Worm (Caenorhabditis elegans): ENCODE data around the gene Y61A9LA.1.

- no peak for TF ChIP-seq elt-2 (tag; optimal IDR thresholded peaks at IDR 0.05)
- TF ChIP-seq zip-4 (GFP tag; optimal IDR thresholded peaks at IDR 0.05), result no peak
- TF ChIP-seq ama-1 (optimal IDR thresholded peaks at IDR 0.05), result no peak
- no peak for TF ChIP-seq efl-1 (optimal IDR thresholded peaks at IDR 0.05)
- TF ChIP-seq efl-1 (GFP tag; optimal IDR thresholded peaks at IDR 0.05 in 1 of 2), result peak in 1 of 2 experiments; percentile 57
- TF ChIP-seq mep-1 (tag; optimal IDR thresholded peaks at IDR 0.05), result no peak
- TF ChIP-seq ceh-88 (GFP tag; IDR thresholded peaks at IDR 0.05), result no peak
- TF ChIP-seq mef-2 (tag; optimal IDR thresholded peaks at IDR 0.05), result no peak
- no peak for TF ChIP-seq tbx-2 (tag; optimal IDR thresholded peaks at IDR 0.05)
Measured at ce11 chrV:4649649-4650384, 64.7 kb downstream of the Y61A9LA.1 start.
